Worm (Caenorhabditis elegans) whole organism, L3 larva: ENCODE data around the gene prp-6.

Source experiments
- ama-1 ChIP-seq: fragments of 150-350 bp; optimal IDR thresholded peaks from 2 replicates; lab custom pipeline; 2018
- ceh-82 ChIP-seq: fragments of 150-350 bp; optimal IDR thresholded peaks from 2 replicates; lab custom pipeline; 2014; ENCODE audit warnings: missing biosample characterization, missing genetic modification characterization
- egl-5 ChIP-seq: fragments of 150-350 bp; optimal IDR thresholded peaks from 2 replicates; lab custom pipeline; 2017; ENCODE audit warnings: missing biosample characterization, missing genetic modification reagents, missing genetic modification characterization, inconsistent platforms
- elt-2 ChIP-seq: sonication (generic microtip); optimal IDR thresholded peaks from 2 replicates; lab custom pipeline; 2016; ENCODE audit warnings: missing genetic modification reagents, mild to moderate bottlenecking, missing genetic modification characterization, missing compliant biosample characterization
- fkh-10 ChIP-seq: sonication (generic microtip); optimal IDR thresholded peaks from 2 replicates; lab custom pipeline; 2017; ENCODE audit warnings: missing biosample characterization, missing genetic modification reagents, missing genetic modification characterization
- fos-1 ChIP-seq: fragments of 150-350 bp; optimal IDR thresholded peaks from 2 replicates; lab custom pipeline; 2014; ENCODE audit warnings: missing biosample characterization, missing genetic modification characterization
- lin-39 ChIP-seq: fragments of 150-350 bp; optimal IDR thresholded peaks from 2 replicates; lab custom pipeline; 2018; ENCODE audit warnings: missing biosample characterization, missing genetic modification reagents, missing genetic modification characterization
- nhr-237 ChIP-seq: fragments of 150-350 bp; optimal IDR thresholded peaks from 2 replicates; lab custom pipeline; 2014; ENCODE audit warnings: missing biosample characterization, missing genetic modification characterization
- nhr-28 ChIP-seq: fragments of 150-350 bp; optimal IDR thresholded peaks from 2 replicates; lab custom pipeline; 2014; ENCODE audit warnings: missing biosample characterization, missing genetic modification characterization
- sea-2 ChIP-seq: fragments of 150-350 bp; sonication (generic microtip); optimal IDR thresholded peaks from 4 replicates; lab custom pipeline; 2014; ENCODE audit warnings: missing biosample characterization, missing genetic modification reagents, missing genetic modification characterization
- snpc-4 ChIP-seq: fragments of 150-350 bp; optimal IDR thresholded peaks from 2 replicates; lab custom pipeline; 2014; ENCODE audit warnings: missing biosample characterization, missing genetic modification characterization
- tbx-2 ChIP-seq: sonication (generic microtip); optimal IDR thresholded peaks from 2 replicates; lab custom pipeline; 2016; ENCODE audit warnings: mild to moderate bottlenecking, missing genetic modification characterization, missing compliant biosample characterization

DNA sequence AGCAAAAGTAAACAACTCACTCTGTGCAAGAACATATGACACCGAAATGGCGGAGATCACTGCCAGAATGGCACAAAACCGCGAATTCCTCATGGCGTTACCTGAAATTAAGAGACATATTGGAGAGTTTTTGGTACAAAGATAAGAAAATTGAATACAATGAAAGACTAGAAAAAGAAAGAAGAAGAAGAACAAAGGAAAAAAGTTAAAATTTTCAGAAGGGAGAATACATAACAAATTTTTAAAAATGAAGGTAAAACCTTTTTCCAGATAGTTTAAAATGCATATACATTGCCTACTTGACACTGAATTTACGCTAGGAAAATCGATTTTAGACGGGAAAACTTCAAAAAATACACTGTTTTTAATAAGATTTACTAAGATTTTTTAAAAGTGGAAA is 21.0 kb upstream of the prp-6 start, which contains the start of gene lon-8:
- no peak for TF ChIP-seq elt-2 (tag; lab: Kevin White, UChicago)
- no peak for TF ChIP-seq fos-1
- no peak for TF ChIP-seq ceh-82
- TF ChIP-seq nhr-237 (tag; lab: Kevin White, UChicago): no peak
- no peak for TF ChIP-seq ama-1
- no peak for TF ChIP-seq fkh-10 (GFP tag; lab: Kevin White, UChicago)
- no peak for TF ChIP-seq lin-39 (tag; lab: Kevin White, UChicago)
- no peak for TF ChIP-seq sea-2 (GFP tag; lab: Kevin White, UChicago)
- no peak for TF ChIP-seq snpc-4 (tag; lab: Kevin White, UChicago)
- no peak for TF ChIP-seq egl-5
- TF ChIP-seq nhr-28 (tag; lab: Kevin White, UChicago): no peak
- TF ChIP-seq tbx-2 (tag; lab: Kevin White, UChicago): no peak
